Fruit fly (Drosophila melanogaster): Measurements from ENCODE around the gene hid.

dm6 chr3L:18154140-18154539 lies 31.3 kb downstream of the hid start:
- TF ChIP-seq CG10979 (tag; optimal IDR thresholded peaks at IDR 0.05) (no peak), pzg (GFP tag; optimal IDR thresholded peaks at IDR 0.05) (no peak), CG7271 (tag; optimal IDR thresholded peaks at IDR 0.05) (no peak)

All from whole organism, embryonic.